Worm (Caenorhabditis elegans): ENCODE measurements around the gene twk-35.

DNA sequence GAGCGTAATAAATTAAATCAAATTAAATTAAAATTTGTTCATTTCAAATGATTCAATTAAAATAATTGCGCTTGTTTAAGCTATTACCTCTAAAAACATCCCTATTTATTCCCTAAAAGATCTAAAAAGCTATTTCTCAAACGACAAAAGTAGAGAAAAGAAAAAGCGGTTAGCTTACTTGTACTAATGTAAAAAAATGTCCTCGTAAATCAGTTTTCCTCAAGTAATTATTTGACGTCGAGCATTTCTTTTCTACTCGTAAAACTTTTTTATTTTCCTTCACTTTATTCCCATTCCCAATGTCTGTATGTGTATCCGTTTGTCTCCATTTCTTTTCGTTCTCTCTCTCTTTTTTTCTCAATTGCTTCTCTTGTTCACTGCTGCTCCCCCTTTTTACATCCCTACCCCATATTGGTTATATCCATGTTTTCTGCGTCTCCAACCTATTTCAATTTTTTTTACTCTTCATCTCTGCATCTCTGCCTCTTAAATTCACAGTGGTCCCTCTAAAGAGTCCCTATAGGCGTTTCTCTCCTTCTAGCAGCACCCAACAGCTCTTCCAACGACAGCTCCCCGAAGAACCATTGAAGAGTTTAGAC is 16.4 kb downstream of the twk-35 start, which contains the start of gene unc-80:
- peak; percentile 14 for TF ChIP-seq snpc-4 (tag; optimal IDR thresholded peaks at IDR 0.05)
- TF ChIP-seq unc-130 (tag; optimal IDR thresholded peaks at IDR 0.05): peak; percentile 19
- no peak for TF ChIP-seq F16B12.6 (tag; optimal IDR thresholded peaks at IDR 0.05)
- no peak for TF ChIP-seq nhr-19 (GFP tag; conservative IDR thresholded peaks at IDR 0.05)
- TF ChIP-seq ztf-11 (tag; optimal IDR thresholded peaks at IDR 0.05): no peak
- TF ChIP-seq nhr-77 (tag; optimal IDR thresholded peaks at IDR 0.05): no peak
- TF ChIP-seq blmp-1 (tag; optimal IDR thresholded peaks at IDR 0.05): no peak
- no peak for TF ChIP-seq mdl-1 (tag; optimal IDR thresholded peaks at IDR 0.05)
- no peak for TF ChIP-seq lir-3 (tag; optimal IDR thresholded peaks at IDR 0.05; ENCODE audit: poor library complexity)
- no peak for TF ChIP-seq pqm-1 (tag; optimal IDR thresholded peaks at IDR 0.05)

All from whole organism, L1 larva.